Fruit fly (Drosophila melanogaster) whole organism, embryonic: Measurements from ENCODE around the gene CG3726.

Source experiments
- Adf1 ChIP-seq: fragments of 200-800 bp; sonication (Bioruptor generic); IDR thresholded peaks from 2 replicates; pipeline ENCODE4 v1.3.6; 2022; ENCODE audit warnings: missing biosample characterization, missing genetic modification characterization
- Aef1 ChIP-seq: fragments of 200-800 bp; sonication (Bioruptor generic); IDR thresholded peaks from 3 replicates; pipeline ENCODE4 v1.3.6; 2022; ENCODE audit warnings: missing biosample characterization, missing genetic modification characterization
- CG10959 ChIP-seq: fragments of 200-800 bp; sonication (Bioruptor generic); IDR thresholded peaks from 2 replicates; pipeline ENCODE4 v1.3.6; 2022; ENCODE audit warnings: missing biosample characterization, missing genetic modification characterization
- CG10979 ChIP-seq: fragments of 200-800 bp; sonication (Bioruptor generic); optimal IDR thresholded peaks from 2 replicates; lab custom pipeline; 2018; ENCODE audit warnings: missing biosample characterization, mild to moderate bottlenecking, missing genetic modification characterization, moderate library complexity
- CG11504 ChIP-seq: fragments of 200-800 bp; sonication (Bioruptor generic); optimal IDR thresholded peaks from 3 replicates; lab custom pipeline; 2019; ENCODE audit warnings: missing biosample characterization, mild to moderate bottlenecking, missing genetic modification characterization, moderate library complexity
- CG11696 ChIP-seq: fragments of 200-800 bp; sonication (Bioruptor generic); IDR thresholded peaks from 2 replicates; pipeline ENCODE4 v1.3.6; 2022; ENCODE audit warnings: missing biosample characterization, missing genetic modification characterization
- CG12219 ChIP-seq: fragments of 200-800 bp; sonication (Bioruptor generic); optimal IDR thresholded peaks from 3 replicates; lab custom pipeline; 2018; ENCODE audit warnings: missing biosample characterization, mild to moderate bottlenecking, missing genetic modification characterization
- CG12744 ChIP-seq: fragments of 200-800 bp; sonication (Bioruptor generic); optimal IDR thresholded peaks from 2 replicates; lab custom pipeline; 2016; ENCODE audit warnings: missing biosample characterization, missing genetic modification characterization
- CG17612 ChIP-seq: fragments of 200-800 bp; sonication (Bioruptor generic); IDR thresholded peaks from 2 replicates; pipeline ENCODE4 v1.3.6; 2022; ENCODE audit warnings: missing biosample characterization, missing genetic modification characterization
- CG18262 ChIP-seq: fragments of 200-800 bp; optimal IDR thresholded peaks from 3 replicates; lab custom pipeline; 2019; ENCODE audit warnings: missing biosample characterization, mild to moderate bottlenecking, missing genetic modification characterization, moderate library complexity
- CG2202 ChIP-seq: fragments of 200-800 bp; sonication (Bioruptor generic); optimal IDR thresholded peaks from 2 replicates; lab custom pipeline; 2018; ENCODE audit warnings: missing biosample characterization, mild to moderate bottlenecking, missing genetic modification characterization
- CG2712 ChIP-seq: fragments of 200-800 bp; optimal IDR thresholded peaks from 3 replicates; lab custom pipeline; 2019; ENCODE audit warnings: missing biosample characterization, mild to moderate bottlenecking, missing genetic modification characterization, moderate library complexity
- CG3065 ChIP-seq: fragments of 200-800 bp; sonication (Bioruptor generic); optimal IDR thresholded peaks from 2 replicates; lab custom pipeline; 2016; ENCODE audit warnings: missing biosample characterization, missing genetic modification characterization
- CG4360 ChIP-seq: fragments of 200-800 bp; sonication (Bioruptor generic); IDR thresholded peaks from 2 replicates; pipeline ENCODE4 v1.3.6; 2022; ENCODE audit warnings: missing biosample characterization, missing genetic modification characterization
- CG43689 ChIP-seq: fragments of 200-800 bp; sonication (Bioruptor generic); IDR thresholded peaks from 2 replicates; pipeline ENCODE4 v1.3.6; 2022; ENCODE audit warnings: missing biosample characterization, missing genetic modification characterization
- CG4854 ChIP-seq: fragments of 200-800 bp; sonication (Bioruptor generic); optimal IDR thresholded peaks from 2 replicates; lab custom pipeline; 2016; ENCODE audit warnings: missing biosample characterization, missing genetic modification characterization, inconsistent platforms
- CG5953 ChIP-seq: fragments of 200-800 bp; sonication (Bioruptor generic); IDR thresholded peaks from 2 replicates; pipeline ENCODE4 v1.3.6; 2022; ENCODE audit warnings: missing biosample characterization, missing genetic modification characterization
- CG7357 ChIP-seq: fragments of 200-800 bp; sonication (Bioruptor generic); IDR thresholded peaks from 3 replicates; pipeline ENCODE4 v1.3.6; 2022; ENCODE audit warnings: missing biosample characterization, missing genetic modification characterization
- CG8089 ChIP-seq: fragments of 200-800 bp; sonication (Bioruptor generic); optimal IDR thresholded peaks from 3 replicates; lab custom pipeline; 2016; ENCODE audit warnings: missing biosample characterization, missing genetic modification characterization
- CG8359 ChIP-seq: fragments of 200-800 bp; sonication (Bioruptor generic); optimal IDR thresholded peaks from 2 replicates; lab custom pipeline; 2017; ENCODE audit warnings: missing biosample characterization, mild to moderate bottlenecking, missing genetic modification characterization, borderline replicate concordance
- CG9876 ChIP-seq: fragments of 200-800 bp; sonication (Bioruptor generic); optimal IDR thresholded peaks from 2 replicates; lab custom pipeline; 2016; ENCODE audit warnings: missing biosample characterization, missing genetic modification characterization
- CHES-1-like ChIP-seq: fragments of 200-800 bp; sonication (Bioruptor generic); optimal IDR thresholded peaks from 2 replicates; lab custom pipeline; 2016; ENCODE audit warnings: missing biosample characterization, missing genetic modification characterization
- CrebB ChIP-seq: fragments of 200-800 bp; sonication (Bioruptor generic); optimal IDR thresholded peaks from 3 replicates; lab custom pipeline; 2018; ENCODE audit warnings: missing biosample characterization, mild to moderate bottlenecking, missing genetic modification characterization
- D ChIP-seq, 2 experiments: fragments of 200-800 bp in 1 of 2; fragments of >200 bp in 1 of 2; sonication (Bioruptor generic) in 1 of 2; optimal IDR thresholded peaks; 2 replicates in 1 of 2; 3 replicates in 1 of 2; lab custom pipeline; 2017; ENCODE audit warnings: mild to moderate bottlenecking in 1 of 2, missing biosample characterization in 1 of 2, missing genetic modification characterization in 1 of 2, missing genetic modification reagents in 1 of 2
- Deaf1 ChIP-seq: fragments of 200-800 bp; optimal IDR thresholded peaks from 3 replicates; lab custom pipeline; 2019; ENCODE audit warnings: missing biosample characterization, mild to moderate bottlenecking, missing genetic modification characterization, moderate library complexity
- Doc3 ChIP-seq: fragments of 200-800 bp; sonication (Bioruptor generic); IDR thresholded peaks from 3 replicates; pipeline ENCODE4 v1.3.6; 2022; ENCODE audit warnings: missing biosample characterization, missing genetic modification characterization; ENCODE audit not compliant: partially characterized antibody
- Drgx ChIP-seq: fragments of 200-800 bp; sonication (Bioruptor generic); IDR thresholded peaks from 2 replicates; pipeline ENCODE4 v1.3.6; 2022; ENCODE audit warnings: missing biosample characterization, missing genetic modification characterization
- HLH54F ChIP-seq: fragments of 200-800 bp; sonication (Bioruptor generic); optimal IDR thresholded peaks from 3 replicates; lab custom pipeline; 2016; ENCODE audit warnings: missing biosample characterization, missing genetic modification characterization
- Myb ChIP-seq: fragments of 200-800 bp; sonication (Bioruptor generic); optimal IDR thresholded peaks from 2 replicates; lab custom pipeline; 2016; ENCODE audit warnings: missing biosample characterization, missing genetic modification characterization
- Rfx ChIP-seq: fragments of 200-800 bp; sonication (Bioruptor generic); IDR thresholded peaks from 2 replicates; pipeline ENCODE4 v1.3.6; 2022; ENCODE audit warnings: missing biosample characterization, missing genetic modification characterization
- Vsx1 ChIP-seq: fragments of 200-800 bp; sonication (Bioruptor generic); optimal IDR thresholded peaks from 2 replicates; lab custom pipeline; 2017; ENCODE audit warnings: missing biosample characterization, mild to moderate bottlenecking, missing genetic modification characterization, missing genetic modification reagents
- al ChIP-seq: fragments of 200-800 bp; sonication (Bioruptor generic); IDR thresholded peaks from 2 replicates; pipeline ENCODE4 v1.3.6; 2022; ENCODE audit warnings: missing biosample characterization, missing genetic modification characterization
- disco-r ChIP-seq: fragments of 200-800 bp; sonication (Bioruptor generic); optimal IDR thresholded peaks from 2 replicates; lab custom pipeline; 2016; ENCODE audit warnings: missing biosample characterization, missing genetic modification characterization
- eve ChIP-seq, 2 experiments: fragments of >200 bp; optimal IDR thresholded peaks; 2 replicates each; lab custom pipeline; 2017; ENCODE audit warnings: missing biosample characterization in 2 of 2, missing genetic modification characterization in 2 of 2
- ftz-f1 ChIP-seq: fragments of 200-800 bp; sonication (Bioruptor generic); optimal IDR thresholded peaks from 2 replicates; lab custom pipeline; 2016; ENCODE audit warnings: missing biosample characterization, missing genetic modification characterization
- gem ChIP-seq: fragments of 200-800 bp; sonication (Bioruptor generic); optimal IDR thresholded peaks from 2 replicates; lab custom pipeline; 2019; ENCODE audit warnings: missing biosample characterization, mild to moderate bottlenecking, missing genetic modification characterization, moderate library complexity
- grn ChIP-seq: fragments of 200-800 bp; sonication (Bioruptor generic); optimal IDR thresholded peaks from 3 replicates; lab custom pipeline; 2017; ENCODE audit warnings: missing biosample characterization, missing genetic modification characterization
- ind ChIP-seq: fragments of 200-800 bp; sonication (Bioruptor generic); optimal IDR thresholded peaks from 3 replicates; lab custom pipeline; 2016; ENCODE audit warnings: missing biosample characterization, missing genetic modification characterization
- ken ChIP-seq: fragments of 200-800 bp; sonication (Bioruptor generic); IDR thresholded peaks from 3 replicates; pipeline ENCODE4 v1.3.6; 2022; ENCODE audit warnings: missing biosample characterization, missing genetic modification characterization
- lab ChIP-seq: fragments of 200-800 bp; sonication (Bioruptor generic); optimal IDR thresholded peaks from 3 replicates; lab custom pipeline; 2017; ENCODE audit warnings: missing biosample characterization, missing genetic modification characterization, mild to moderate bottlenecking, moderate library complexity, missing genetic modification reagents
- pzg ChIP-seq: fragments of 200-800 bp; sonication (Bioruptor generic); optimal IDR thresholded peaks from 3 replicates; lab custom pipeline; 2018; ENCODE audit warnings: missing biosample characterization, mild to moderate bottlenecking, missing genetic modification characterization, moderate library complexity
- row ChIP-seq: fragments of 200-800 bp; sonication (Bioruptor generic); IDR thresholded peaks from 3 replicates; pipeline ENCODE4 v1.3.6; 2022; ENCODE audit warnings: missing biosample characterization, missing genetic modification characterization
- sens-2 ChIP-seq: fragments of 200-800 bp; sonication (Bioruptor generic); IDR thresholded peaks from 2 replicates; pipeline ENCODE4 v1.3.6; 2022; ENCODE audit warnings: missing biosample characterization, missing genetic modification characterization
- shn ChIP-seq: fragments of 200-800 bp; sonication (Bioruptor generic); optimal IDR thresholded peaks from 3 replicates; lab custom pipeline; 2016; ENCODE audit warnings: missing biosample characterization, missing genetic modification characterization
- sna ChIP-seq: fragments of 200-800 bp; sonication (Bioruptor generic); IDR thresholded peaks from 2 replicates; pipeline ENCODE4 v1.3.6; 2022; ENCODE audit warnings: missing biosample characterization, missing genetic modification characterization; ENCODE audit not compliant: partially characterized antibody
- sr ChIP-seq: fragments of 200-800 bp; sonication (Bioruptor generic); IDR thresholded peaks from 3 replicates; pipeline ENCODE4 v1.3.6; 2022; ENCODE audit warnings: missing biosample characterization, missing genetic modification characterization
- tap ChIP-seq: fragments of 200-800 bp; optimal IDR thresholded peaks from 3 replicates; lab custom pipeline; 2019; ENCODE audit warnings: missing biosample characterization, mild to moderate bottlenecking, missing genetic modification characterization, moderate library complexity
- ttk ChIP-seq: fragments of 200-800 bp; sonication (Bioruptor generic); IDR thresholded peaks from 2 replicates; pipeline ENCODE4 v2.1.2; 2022; ENCODE audit warnings: missing biosample characterization, missing genetic modification characterization
- wdn ChIP-seq: fragments of 200-800 bp; sonication (Bioruptor generic); IDR thresholded peaks from 2 replicates; pipeline ENCODE4 v1.3.6; 2022; ENCODE audit warnings: missing biosample characterization, missing genetic modification characterization

The CG3726 gene

dm6 chrX:5896809-5897700 is 19.8 kb upstream of the CG3726 start (continued):
- TF ChIP-seq CG10979 (tag; lab: Kevin White, UChicago) (peak; percentile 25), ftz-f1 (no peak), Vsx1 (GFP tag; lab: Kevin White, UChicago) (no peak), al (GFP tag; lab: Robert Waterston, UW) (0 out of 2 replicates have a peak, but pooled peaks have one; percentile 30), row (GFP tag; lab: Robert Waterston, UW) (peak; percentile 33; the same call in 2 of the 3 replicates), CG4360 (no peak), CG7357 (GFP tag; lab: Robert Waterston, UW) (0 out of 3 replicates have a peak, but pooled peaks have one; percentile 39), CG5953 (GFP tag; lab: Robert Waterston, UW) (0 out of 2 replicates have a peak, but pooled peaks have one; percentile 17), CG8089 (GFP tag; lab: Kevin White, UChicago) (no peak), Myb (no peak), Drgx (GFP tag; lab: Robert Waterston, UW) (peak; percentile 53; the same call in 1 of the 2 replicates), Rfx (GFP tag; lab: Robert Waterston, UW) (peak; percentile 31; the same call in 1 of the 2 replicates), CG11696 (peak; percentile 86), ken (GFP tag; lab: Robert Waterston, UW) (0 out of 3 replicates have a peak, but pooled peaks have one; percentile 24), CG43689 (no peak), tap (tag; lab: Kevin White, UChicago) (peak; percentile 9), eve (GFP tag; optimal IDR thresholded peaks at IDR 0.05; lab: Kevin White, UChicago) (no peak), lab (no peak), CG17612 (no peak), CG2202 (tag; lab: Kevin White, UChicago) (no peak), Doc3 (GFP tag; lab: Robert Waterston, UW) (no peak), Adf1 (GFP tag; lab: Robert Waterston, UW) (no peak), ttk (GFP tag; lab: Robert Waterston, UW) (0 out of 2 replicates have a peak, but pooled peaks have one; percentile 33), CG10959 (GFP tag; lab: Robert Waterston, UW) (0 out of 2 replicates have a peak, but pooled peaks have one; percentile 10), sens-2 (GFP tag; lab: Robert Waterston, UW) (no peak), CG18262 (tag; lab: Kevin White, UChicago) (peak; percentile 3), HLH54F (peak; percentile 44), CG12744 (no peak), Aef1 (GFP tag; lab: Robert Waterston, UW) (peak; percentile 26; the same call in 1 of the 3 replicates), CG9876 (GFP tag; lab: Kevin White, UChicago) (no peak), sna (GFP tag; lab: Robert Waterston, UW) (no peak), wdn (GFP tag; lab: Robert Waterston, UW) (no peak), CG4854 (GFP tag; lab: Kevin White, UChicago) (no peak), CG11504 (tag; lab: Kevin White, UChicago) (peak; percentile 44), disco-r (GFP tag; lab: Kevin White, UChicago) (no peak), Deaf1 (tag; lab: Kevin White, UChicago) (no peak), CG12219 (no peak), shn (GFP tag; lab: Kevin White, UChicago) (no peak), CG2712 (tag; lab: Kevin White, UChicago) (peak; percentile 13), D (optimal IDR thresholded peaks at IDR 0.05; lab: Kevin White, UChicago) (no peak), D (GFP tag; optimal IDR thresholded peaks at IDR 0.05; lab: Kevin White, UChicago) (peak; percentile 13), CrebB (tag; lab: Kevin White, UChicago) (no peak), CG8359 (no peak), ind (GFP tag; lab: Kevin White, UChicago) (peak; percentile 8), gem (tag; lab: Kevin White, UChicago) (peak; percentile 53), sr (GFP tag; lab: Robert Waterston, UW) (no peak), CG3065 (GFP tag; lab: Kevin White, UChicago) (no peak), CHES-1-like (GFP tag; lab: Kevin White, UChicago) (no peak), grn (GFP tag; lab: Kevin White, UChicago) (no peak), pzg (no peak)
